Worm (Caenorhabditis elegans): Measurements from ENCODE around the gene prdh-1.

DNA sequence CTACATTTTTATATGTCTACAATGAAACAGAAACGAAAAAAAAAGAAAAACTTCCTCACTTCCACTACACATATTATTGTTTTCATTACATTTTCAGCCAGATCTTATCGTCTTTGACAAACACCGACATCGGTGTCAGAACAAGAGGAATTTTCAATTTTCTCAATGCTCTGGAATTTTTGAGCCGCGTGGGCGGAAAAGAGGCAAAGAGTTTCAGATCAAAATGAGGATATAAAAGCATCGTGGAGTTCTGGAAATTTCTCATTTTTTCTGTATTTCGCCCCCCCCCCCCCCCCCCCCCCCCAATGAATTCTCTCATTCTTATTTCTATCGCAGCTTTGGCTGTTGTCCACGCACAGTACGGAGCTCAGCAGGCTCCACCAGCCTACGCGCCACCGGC is 3.4 kb upstream of the prdh-1 start, which contains the start of gene B0513.4:
- no peak for TF ChIP-seq isw-1 (GFP tag; IDR thresholded peaks at IDR 0.05)
- no peak for TF ChIP-seq unc-130 (tag; optimal IDR thresholded peaks at IDR 0.05)
- TF ChIP-seq nhr-11 (tag; optimal IDR thresholded peaks at IDR 0.05), result no peak
- no peak for TF ChIP-seq nhr-28 (tag; optimal IDR thresholded peaks at IDR 0.05)
- TF ChIP-seq lin-35 (GFP tag; optimal IDR thresholded peaks at IDR 0.05), result no peak
- no peak for TF ChIP-seq lin-13 (GFP tag; optimal IDR thresholded peaks at IDR 0.05)
- no peak for TF ChIP-seq elt-3 (tag; optimal IDR thresholded peaks at IDR 0.05)
- no peak for TF ChIP-seq nhr-19 (GFP tag; conservative IDR thresholded peaks at IDR 0.05)
- no peak for TF ChIP-seq jun-1 (tag; optimal IDR thresholded peaks at IDR 0.05)
- no peak for TF ChIP-seq unc-62 (GFP tag; optimal IDR thresholded peaks at IDR 0.05)
- no peak for TF ChIP-seq zag-1 (tag; optimal IDR thresholded peaks at IDR 0.05)
